Worm (Caenorhabditis elegans) whole organism, L1 larva: ENCODE measurements around the gene fbxa-127.

Source experiments
- Y116A8C.19 ChIP-seq: sonication (generic microtip); optimal IDR thresholded peaks from 2 replicates; lab custom pipeline; 2016; ENCODE audit warnings: missing compliant biosample characterization, missing genetic modification characterization, borderline replicate concordance
- aly-2 ChIP-seq: fragments of 150-350 bp; optimal IDR thresholded peaks from 2 replicates; lab custom pipeline; 2014; ENCODE audit warnings: missing biosample characterization, missing genetic modification characterization
- ama-1 ChIP-seq: fragments of 150-350 bp; optimal IDR thresholded peaks from 2 replicates; lab custom pipeline; 2014
- ceh-63 ChIP-seq: fragments of 200-800 bp; sonication (Bioruptor generic); optimal IDR thresholded peaks from 2 replicates; lab custom pipeline; 2018; ENCODE audit warnings: mild to moderate bottlenecking, missing genetic modification characterization, missing compliant biosample characterization
- dsc-1 ChIP-seq: sonication (generic microtip); optimal IDR thresholded peaks from 2 replicates; lab custom pipeline; 2016; ENCODE audit warnings: mild to moderate bottlenecking, missing genetic modification characterization, missing compliant biosample characterization
- efl-1 ChIP-seq, 4 experiments: fragments of 150-350 bp; optimal IDR thresholded peaks in 3 of 4; peaks in 1 of 4; 1 replicate in 1 of 4; 2 replicates in 3 of 4; lab custom pipeline; 2014; ENCODE audit warnings: missing biosample characterization in 2 of 4, missing genetic modification characterization in 2 of 4, missing genetic modification reagents in 2 of 4
- efl-3 ChIP-seq: fragments of 200-800 bp; sonication (Bioruptor generic); optimal IDR thresholded peaks from 2 replicates; lab custom pipeline; 2018; ENCODE audit warnings: mild to moderate bottlenecking, missing genetic modification characterization, missing compliant biosample characterization
- egl-27 ChIP-seq, 2 experiments: fragments of 150-350 bp in 1 of 2; sonication (generic microtip); optimal IDR thresholded peaks; 3 replicates each; lab custom pipeline; 2017 to 2018; ENCODE audit warnings: missing biosample characterization in 2 of 2, missing genetic modification characterization in 2 of 2, missing genetic modification reagents in 2 of 2
- fkh-8 ChIP-seq: sonication (generic microtip); optimal IDR thresholded peaks from 2 replicates; lab custom pipeline; 2016; ENCODE audit warnings: mild to moderate bottlenecking, missing genetic modification characterization, missing compliant biosample characterization
- fos-1 ChIP-seq: fragments of 150-350 bp; optimal IDR thresholded peaks from 2 replicates; lab custom pipeline; 2014; ENCODE audit warnings: missing biosample characterization, missing genetic modification characterization
- hlh-4 ChIP-seq: sonication (generic microtip); optimal IDR thresholded peaks from 2 replicates; lab custom pipeline; 2016; ENCODE audit warnings: mild to moderate bottlenecking, missing genetic modification characterization, missing compliant biosample characterization
- hpl-2 ChIP-seq: fragments of 150-350 bp; optimal IDR thresholded peaks from 2 replicates; lab custom pipeline; 2014; ENCODE audit warnings: missing biosample characterization, missing genetic modification reagents, missing genetic modification characterization
- isw-1 ChIP-seq: fragments of 200-800 bp; sonication (Bioruptor generic); IDR thresholded peaks from 2 replicates; pipeline ENCODE4 v1.3.6; 2022; ENCODE audit warnings: missing genetic modification characterization, missing compliant biosample characterization
- jun-1 ChIP-seq: fragments of 150-350 bp; optimal IDR thresholded peaks from 2 replicates; lab custom pipeline; 2014; ENCODE audit warnings: missing biosample characterization, missing genetic modification reagents, missing genetic modification characterization
- lir-3 ChIP-seq: sonication (generic microtip); optimal IDR thresholded peaks from 2 replicates; lab custom pipeline; 2016; ENCODE audit warnings: mild to moderate bottlenecking, missing genetic modification characterization, moderate library complexity, missing compliant biosample characterization; ENCODE audit not compliant: poor library complexity
- lsy-2 ChIP-seq, 2 experiments: fragments of 150-350 bp; optimal IDR thresholded peaks; 2 replicates each; lab custom pipeline; 2014; ENCODE audit warnings: missing biosample characterization in 2 of 2, missing genetic modification characterization in 2 of 2
- mab-9 ChIP-seq: fragments of 200-800 bp; sonication (Bioruptor generic); IDR thresholded peaks from 2 replicates; pipeline ENCODE4 v1.3.6; 2022; ENCODE audit warnings: missing genetic modification reagents, missing genetic modification characterization, missing compliant biosample characterization
- nhr-11 ChIP-seq: fragments of 150-350 bp; optimal IDR thresholded peaks from 2 replicates; lab custom pipeline; 2014; ENCODE audit warnings: missing biosample characterization, missing genetic modification characterization
- nhr-12 ChIP-seq: sonication (generic microtip); optimal IDR thresholded peaks from 2 replicates; lab custom pipeline; 2017; ENCODE audit warnings: missing biosample characterization, missing genetic modification characterization
- nhr-19 ChIP-seq: fragments of 200-800 bp; sonication (Bioruptor generic); conservative IDR thresholded peaks from 2 replicates; pipeline ENCODE4 v1.3.6; 2022; ENCODE audit warnings: missing genetic modification characterization, missing compliant biosample characterization
- nhr-237 ChIP-seq: fragments of 150-350 bp; optimal IDR thresholded peaks from 2 replicates; lab custom pipeline; 2014; ENCODE audit warnings: missing biosample characterization, missing genetic modification characterization
- nhr-77 ChIP-seq: fragments of 150-350 bp; optimal IDR thresholded peaks from 2 replicates; lab custom pipeline; 2014; ENCODE audit warnings: missing biosample characterization, missing genetic modification characterization
- pag-3 ChIP-seq: sonication (generic microtip); optimal IDR thresholded peaks from 2 replicates; lab custom pipeline; 2017; ENCODE audit warnings: missing genetic modification characterization, mild to moderate bottlenecking, missing compliant biosample characterization, antibody characterized with exemption, borderline replicate concordance; ENCODE audit not compliant: insufficient read depth
- pax-3 ChIP-seq: fragments of 200-800 bp; sonication (Bioruptor generic); optimal IDR thresholded peaks from 2 replicates; lab custom pipeline; 2018; ENCODE audit warnings: mild to moderate bottlenecking, missing genetic modification characterization, moderate library complexity, missing compliant biosample characterization
- pqm-1 ChIP-seq: sonication (generic microtip); optimal IDR thresholded peaks from 3 replicates; lab custom pipeline; 2017; ENCODE audit warnings: missing biosample characterization, missing genetic modification characterization
- rnt-1 ChIP-seq: sonication (generic microtip); optimal IDR thresholded peaks from 2 replicates; lab custom pipeline; 2016; ENCODE audit warnings: mild to moderate bottlenecking, missing genetic modification characterization, moderate library complexity, missing compliant biosample characterization
- skn-1 ChIP-seq: fragments of 150-350 bp; optimal IDR thresholded peaks from 2 replicates; lab custom pipeline; 2014; ENCODE audit warnings: missing biosample characterization, missing genetic modification characterization
- snu-23 ChIP-seq: sonication (generic microtip); optimal IDR thresholded peaks from 2 replicates; lab custom pipeline; 2016; ENCODE audit warnings: missing genetic modification characterization, missing compliant biosample characterization
- sptf-1 ChIP-seq: fragments of 150-350 bp; optimal IDR thresholded peaks from 2 replicates; lab custom pipeline; 2014; ENCODE audit warnings: missing biosample characterization, missing genetic modification characterization
- unc-62 ChIP-seq: fragments of 150-350 bp; optimal IDR thresholded peaks from 2 replicates; lab custom pipeline; 2014; ENCODE audit warnings: missing biosample characterization, missing genetic modification reagents, missing genetic modification characterization
- unc-86 ChIP-seq: sonication (generic microtip); optimal IDR thresholded peaks from 2 replicates; lab custom pipeline; 2016; ENCODE audit warnings: missing genetic modification characterization, missing compliant biosample characterization
- unc-98 ChIP-seq: fragments of 200-800 bp; sonication (Bioruptor generic); IDR thresholded peaks from 2 replicates; pipeline ENCODE4 v1.3.6; 2022; ENCODE audit warnings: missing genetic modification characterization, missing compliant biosample characterization
- vab-15 ChIP-seq: sonication (generic microtip); optimal IDR thresholded peaks from 2 replicates; lab custom pipeline; 2017; ENCODE audit warnings: missing genotype, mild to moderate bottlenecking, missing genetic modification characterization, missing compliant biosample characterization
- zag-1 ChIP-seq: fragments of 150-350 bp; optimal IDR thresholded peaks from 2 replicates; lab custom pipeline; 2014; ENCODE audit warnings: missing biosample characterization, missing genetic modification characterization
- ztf-11 ChIP-seq, 2 experiments: sonication (generic microtip); optimal IDR thresholded peaks; 2 replicates each; lab custom pipeline; 2016 to 2017; ENCODE audit warnings: missing genetic modification characterization in 2 of 2, missing biosample characterization in 1 of 2, missing compliant biosample characterization in 1 of 2
- ztf-4 ChIP-seq: fragments of 150-350 bp; optimal IDR thresholded peaks from 2 replicates; lab custom pipeline; 2014; ENCODE audit warnings: missing biosample characterization, missing genetic modification characterization

Gene fbxa-127

DNA sequence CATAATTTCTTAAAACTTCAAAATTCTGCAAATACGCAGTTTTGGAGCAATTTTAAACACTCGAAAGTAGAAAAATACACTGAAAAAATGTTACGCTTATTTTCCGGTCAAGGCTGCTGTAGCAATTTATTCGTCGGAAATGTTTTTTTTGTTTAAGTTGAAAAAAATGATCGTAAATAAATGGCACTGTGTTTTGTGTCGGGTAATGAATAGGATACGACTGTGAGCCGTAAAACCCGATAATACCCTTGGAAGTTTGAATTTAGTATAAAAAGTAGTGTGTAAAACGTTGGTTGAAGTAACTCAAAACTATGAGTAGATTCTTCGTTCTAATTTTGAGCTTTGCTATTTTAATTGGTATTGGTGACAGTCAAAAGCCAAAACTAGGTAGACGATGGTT lies 1.6 kb upstream of the fbxa-127 start, which contains the start of gene T25E12.14:
Gene T25E12.14 (plus strand): TSS at position 301 of the 400 bp plus-strand sequence.
- TF ChIP-seq efl-3 (GFP tag; lab: Kevin White, UChicago) = no peak
- no peak for TF ChIP-seq jun-1 (tag; lab: Kevin White, UChicago)
- TF ChIP-seq lir-3 (tag; lab: Kevin White, UChicago) = no peak
- no peak for TF ChIP-seq pax-3
- TF ChIP-seq sptf-1 = no peak
- TF ChIP-seq mab-9 = no peak
- TF ChIP-seq, all 84 proteins: peak for 0

- TF ChIP-seq hlh-4 (tag; lab: Kevin White, UChicago) = no peak
- no peak for TF ChIP-seq isw-1 (GFP tag; lab: Robert Waterston, UW)
- no peak for TF ChIP-seq lsy-2 (tag; optimal IDR thresholded peaks at IDR 0.05; lab: Kevin White, UChicago)
- no peak for TF ChIP-seq snu-23 (GFP tag; lab: Kevin White, UChicago)
- no peak for TF ChIP-seq dsc-1 (tag; lab: Kevin White, UChicago)
- no peak for TF ChIP-seq nhr-77
- TF ChIP-seq nhr-237 (tag; lab: Kevin White, UChicago) = no peak
- TF ChIP-seq ztf-11 (tag; optimal IDR thresholded peaks at IDR 0.05; lab: Kevin White, UChicago) = no peak
- TF ChIP-seq egl-27 (tag; optimal IDR thresholded peaks at IDR 0.05; lab: Kevin White, UChicago) = no peak
- TF ChIP-seq pqm-1 (tag; lab: Kevin White, UChicago) = no peak
- TF ChIP-seq pag-3 = no peak
Measured at ce11 chrV:16729961-16730360, 1.4 kb downstream of the fbxa-127 start, which contains the start of gene srz-99. TSS of gene srz-99 (plus strand) at chrV:16730261.

DNA sequence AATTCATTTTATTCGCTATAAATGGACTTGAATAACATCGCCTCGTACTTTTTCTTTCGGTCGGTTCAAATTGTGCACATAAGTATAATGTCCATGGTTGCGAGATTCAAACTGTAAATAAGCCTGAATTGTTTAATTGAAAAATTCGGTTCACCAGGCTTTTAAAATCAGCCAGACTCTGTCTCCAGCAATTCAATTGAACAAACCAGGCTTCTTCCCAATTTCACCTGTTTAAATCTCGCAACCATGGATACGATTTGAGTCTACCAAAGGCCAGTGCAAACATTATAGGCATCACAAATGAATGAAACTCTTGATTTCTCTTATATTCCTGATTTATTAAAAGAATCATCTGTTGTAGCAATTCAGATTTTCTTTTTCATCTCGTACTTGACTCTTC lies 3.1 kb downstream of the fbxa-127 start, which contains the start of gene srz-100:
Gene srz-100 (plus strand): TSS at position 301 of the 400 bp plus-strand sequence.
- no peak for TF ChIP-seq ztf-4 (tag; lab: Kevin White, UChicago)
- TF ChIP-seq efl-1 (optimal IDR thresholded peaks at IDR 0.05; lab: Kevin White, UChicago) = no peak
- peak in 1 of 2 experiments; percentile 39 for TF ChIP-seq efl-1 (GFP tag; optimal IDR thresholded peaks at IDR 0.05 in 1 of 2; lab: Kevin White, UChicago)

- TF ChIP-seq rnt-1 (tag; lab: Kevin White, UChicago) (no peak), nhr-12 (no peak), unc-62 (no peak), ztf-11 (tag; optimal IDR thresholded peaks at IDR 0.05; lab: Kevin White, UChicago) (no peak), Y116A8C.19 (tag; lab: Kevin White, UChicago) (no peak), hlh-4 (tag; lab: Kevin White, UChicago) (no peak)
Measured at ce11 chrV:16733681-16734080, 5.2 kb downstream of the fbxa-127 start, which contains the start of gene T25E12.16. TSS of gene T25E12.16 (minus strand) at chrV:16733781.

ce11 chrV:16735518-16735917 lies 7.0 kb downstream of the fbxa-127 start, which contains the start of the genes clec-38 and clec-34:
TSS of gene clec-38 (minus strand) at chrV:16735618.
TSS of gene clec-34 (plus strand) at chrV:16735765.
- TF ChIP-seq unc-98 (no peak), zag-1 (tag; lab: Kevin White, UChicago) (no peak), egl-27 (tag; optimal IDR thresholded peaks at IDR 0.05; lab: Kevin White, UChicago) (no peak), fkh-8 (tag; lab: Kevin White, UChicago) (no peak), nhr-77 (no peak), aly-2 (no peak), unc-86 (tag; lab: Kevin White, UChicago) (no peak), ceh-63 (no peak), nhr-11 (no peak), fos-1 (tag; lab: Kevin White, UChicago) (no peak), nhr-19 (GFP tag; lab: Robert Waterston, UW) (no peak), vab-15 (tag; lab: Kevin White, UChicago) (no peak), dsc-1 (tag; lab: Kevin White, UChicago) (no peak), hpl-2 (no peak), skn-1 (tag; lab: Kevin White, UChicago) (no peak), pax-3 (no peak), efl-1 (optimal IDR thresholded peaks at IDR 0.05; lab: Kevin White, UChicago) (no peak), efl-1 (GFP tag; optimal IDR thresholded peaks at IDR 0.05 in 1 of 2; lab: Kevin White, UChicago) (no peak), ama-1 (lab: Kevin White, UChicago) (no peak)
